Fruit fly (Drosophila melanogaster): ENCODE results near the gene Gart.

- TF ChIP-seq topi (GFP tag; optimal IDR thresholded peaks at IDR 0.05) (no peak), Eip75B (GFP tag; optimal IDR thresholded peaks at IDR 0.05) (no peak), CG10631 (GFP tag; optimal IDR thresholded peaks at IDR 0.05) (no peak), CG11762 (GFP tag; optimal IDR thresholded peaks at IDR 0.05; ENCODE audit: insufficient read depth) (no peak), CG11294 (GFP tag; IDR thresholded peaks at IDR 0.05) (no peak), OdsH (GFP tag; optimal IDR thresholded peaks at IDR 0.05) (no peak), Lpt (GFP tag; optimal IDR thresholded peaks at IDR 0.05) (no peak), pdm3 (GFP tag; optimal IDR thresholded peaks at IDR 0.05) (no peak), CG3919 (GFP tag; optimal IDR thresholded peaks at IDR 0.05) (no peak)
Measured at dm6 chr2L:6970813-6971212, 52.9 kb downstream of the Gart start.

Data from whole organism, prepupa.